Worm (Caenorhabditis elegans): Measurements from ENCODE around the gene Y79H2A.2.

DNA sequence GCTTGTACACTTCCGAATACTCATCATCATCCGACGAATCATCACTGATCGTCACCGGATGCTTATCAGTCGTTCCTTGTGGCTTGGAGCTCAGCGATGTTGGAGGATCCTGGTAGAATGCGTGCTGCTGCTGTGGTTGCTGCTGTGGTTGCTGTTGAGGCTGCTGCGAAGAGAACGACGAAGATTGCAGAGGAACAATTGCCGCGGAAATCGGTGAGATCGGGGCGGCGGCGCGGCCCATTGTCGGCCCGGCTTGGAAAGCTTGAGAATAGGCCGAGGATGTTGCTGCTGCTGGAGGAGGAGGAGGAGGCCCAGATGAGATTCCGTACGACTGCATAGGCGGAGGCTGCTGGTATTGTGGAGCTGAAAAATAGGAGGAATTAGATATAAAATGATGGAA is 3.7 kb upstream of the Y79H2A.2 start:
- TF ChIP-seq elt-2 (tag; optimal IDR thresholded peaks at IDR 0.05) (no peak), hlh-4 (tag; optimal IDR thresholded peaks at IDR 0.05) (no peak), nhr-237 (tag; optimal IDR thresholded peaks at IDR 0.05) (no peak), lin-15B (tag; optimal IDR thresholded peaks at IDR 0.05) (no peak), unc-62 (GFP tag; optimal IDR thresholded peaks at IDR 0.05) (no peak), nhr-85 (tag) (no peak), zip-4 (GFP tag; optimal IDR thresholded peaks at IDR 0.05) (no peak), nhr-12 (tag; optimal IDR thresholded peaks at IDR 0.05) (no peak), swsn-7 (tag; optimal IDR thresholded peaks at IDR 0.05) (no peak)
